Worm (Caenorhabditis elegans): ENCODE data around the gene tnc-2.

DNA sequence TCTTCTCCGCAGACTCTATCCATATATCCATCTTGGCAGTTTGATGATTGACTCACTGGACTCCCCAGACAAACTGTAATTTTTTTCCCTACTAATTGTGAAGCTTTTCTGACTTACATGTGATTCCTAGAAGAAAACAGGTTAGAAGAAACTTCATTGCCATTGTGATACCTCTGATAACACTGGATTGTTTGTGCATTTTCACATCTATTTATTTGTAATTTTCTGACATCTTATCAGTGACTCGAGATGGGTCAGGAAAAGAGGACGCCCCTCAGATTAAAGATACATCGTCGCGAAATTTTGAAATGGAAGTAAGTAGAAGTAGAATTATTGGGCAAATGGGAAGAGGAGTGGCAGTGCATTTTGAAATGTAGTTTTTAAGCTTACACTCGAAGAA lies 23.7 kb downstream of the tnc-2 start, which contains the start of gene clec-61:
- TF ChIP-seq ceh-13 (GFP tag; optimal IDR thresholded peaks at IDR 0.05): no peak
- TF ChIP-seq ama-1 (optimal IDR thresholded peaks at IDR 0.05): no peak
- TF ChIP-seq flt-1 (GFP tag; IDR thresholded peaks at IDR 0.05): no peak

All from whole organism, early embryonic.